Worm (Caenorhabditis elegans): ENCODE data around the gene C48D1.9.

- TF ChIP-seq ZK546.5 (tag; optimal IDR thresholded peaks at IDR 0.05) = no peak
- no peak for TF ChIP-seq sem-4 (tag; optimal IDR thresholded peaks at IDR 0.05)
- TF ChIP-seq ceh-82 (tag; optimal IDR thresholded peaks at IDR 0.05) = no peak
- TF ChIP-seq fos-1 (tag; optimal IDR thresholded peaks at IDR 0.05) = no peak
- no peak for TF ChIP-seq unc-55 (GFP tag; optimal IDR thresholded peaks at IDR 0.05)
- TF ChIP-seq lsy-2 (tag; optimal IDR thresholded peaks at IDR 0.05) = no peak
- TF ChIP-seq lin-11 (tag; optimal IDR thresholded peaks at IDR 0.05) = no peak
Measured at ce11 chrIV:13193239-13193638, 16.2 kb downstream of the C48D1.9 start, which contains the start of gene F58D2.5.
